Fruit fly (Drosophila melanogaster) S2 (cell line): Measurements from ENCODE around the gene Ldaf1.

Experiments
- CG8478 ChIP-seq: fragments of >200 bp; optimal IDR thresholded peaks from 2 replicates; lab custom pipeline; 2018
- CTCF ChIP-seq, 2 experiments: fragments of >200 bp; optimal IDR thresholded peaks; 2 replicates each; lab custom pipeline; 2018

Gene Ldaf1

DNA sequence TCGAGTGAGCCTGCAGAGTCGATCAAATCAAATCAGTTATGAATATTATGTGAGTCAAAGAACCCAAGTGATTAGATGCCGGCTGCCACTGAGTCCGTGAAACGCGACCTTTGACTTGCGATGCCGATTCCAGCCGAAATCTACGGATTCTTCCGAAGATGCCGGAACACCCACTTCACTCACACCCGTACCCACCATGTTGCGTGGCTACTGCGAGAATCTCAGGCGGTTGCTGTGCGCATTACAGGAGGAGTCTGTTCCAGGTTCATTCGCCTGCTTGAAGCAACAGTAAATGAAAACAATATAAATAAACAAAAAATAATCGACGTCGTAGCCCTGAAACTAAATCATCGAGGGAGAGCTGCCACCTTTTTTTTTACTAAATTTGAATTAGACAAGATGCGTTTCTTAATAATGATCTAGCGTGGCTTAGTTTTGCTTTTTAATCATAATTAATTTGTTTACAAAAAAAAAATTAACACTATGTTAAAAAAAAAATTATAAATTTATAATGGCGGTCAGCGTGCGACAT is at the start of gene Ldaf1:
Gene Ldaf1, minus strand, starts transcription at position 307 of the 532 bp plus-strand sequence.
- TF ChIP-seq CG8478, result no peak
- no peak for TF ChIP-seq CTCF (optimal IDR thresholded peaks at IDR 0.05; lab: Kevin White, UChicago)

DNA sequence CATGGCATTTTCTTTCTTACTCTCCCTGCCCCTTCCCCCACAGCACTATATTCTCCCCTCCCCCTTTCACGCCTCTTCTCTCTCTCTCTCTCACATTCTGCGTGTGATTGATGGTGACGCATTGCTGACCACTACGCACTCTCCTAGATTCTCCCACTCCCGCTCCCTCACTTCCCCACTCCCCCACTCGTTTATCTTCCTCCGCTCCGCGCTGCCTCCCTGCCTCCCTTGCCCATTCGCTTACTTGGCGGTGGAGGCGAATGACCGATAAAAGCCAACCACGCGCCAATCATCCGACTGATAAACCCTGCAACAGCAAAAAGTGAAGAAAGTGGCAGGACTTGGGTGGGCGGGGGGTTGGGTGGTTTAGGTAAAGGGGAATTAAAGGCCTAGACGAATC is 48.6 kb upstream of the Ldaf1 start:
- TF ChIP-seq CTCF (optimal IDR thresholded peaks at IDR 0.05; lab: Kevin White, UChicago) (no peak), CG8478 (no peak)

DNA sequence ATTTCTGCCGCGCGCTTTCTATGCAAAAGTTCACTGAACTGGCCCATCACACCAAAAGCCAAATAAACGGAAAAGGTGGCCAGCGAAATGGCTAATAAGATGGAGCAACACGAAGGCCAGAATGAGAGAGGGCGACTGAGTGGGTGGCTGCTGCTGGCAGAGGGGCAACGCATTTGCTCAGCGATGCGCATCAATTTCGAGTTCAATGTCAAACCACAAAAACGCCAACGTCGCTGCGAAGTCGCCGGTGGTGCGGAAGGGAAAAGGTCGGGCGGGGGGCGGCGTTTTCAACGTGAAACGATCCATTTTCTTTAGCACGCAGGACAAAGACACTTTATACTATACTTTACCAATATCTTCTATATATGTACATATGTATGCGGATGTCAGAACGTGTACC is 47.9 kb upstream of the Ldaf1 start:
- no peak for TF ChIP-seq CTCF (optimal IDR thresholded peaks at IDR 0.05; lab: Kevin White, UChicago)
- no peak for TF ChIP-seq CG8478

DNA sequence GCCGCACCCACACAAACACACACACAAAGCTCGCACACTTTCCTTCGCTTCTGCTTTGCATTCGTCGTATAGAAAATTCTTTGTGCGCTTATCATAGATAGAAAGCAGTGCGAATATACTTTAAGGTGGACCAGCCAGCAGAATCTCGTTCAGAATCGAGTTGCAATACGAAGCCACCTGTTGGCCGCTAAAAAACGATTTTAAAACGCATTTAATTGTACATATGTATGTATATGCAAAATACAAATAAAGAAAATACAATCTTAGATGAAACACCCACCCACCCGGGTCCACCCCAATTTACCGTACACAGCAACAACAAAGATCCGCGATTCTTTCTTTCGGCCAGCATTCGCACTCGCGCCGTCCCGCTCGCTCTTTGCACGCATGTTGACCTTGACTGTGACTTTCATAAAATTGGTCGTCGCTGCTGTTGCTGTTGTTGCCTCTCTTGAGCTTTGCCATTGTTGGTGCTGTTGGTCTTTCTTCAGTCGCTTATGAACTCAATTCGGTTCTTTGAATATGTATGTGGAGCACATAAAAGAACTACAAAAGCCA is 46.9 kb upstream of the Ldaf1 start:
- TF ChIP-seq CTCF (optimal IDR thresholded peaks at IDR 0.05; lab: Kevin White, UChicago), result no peak
- no peak for TF ChIP-seq CG8478

DNA sequence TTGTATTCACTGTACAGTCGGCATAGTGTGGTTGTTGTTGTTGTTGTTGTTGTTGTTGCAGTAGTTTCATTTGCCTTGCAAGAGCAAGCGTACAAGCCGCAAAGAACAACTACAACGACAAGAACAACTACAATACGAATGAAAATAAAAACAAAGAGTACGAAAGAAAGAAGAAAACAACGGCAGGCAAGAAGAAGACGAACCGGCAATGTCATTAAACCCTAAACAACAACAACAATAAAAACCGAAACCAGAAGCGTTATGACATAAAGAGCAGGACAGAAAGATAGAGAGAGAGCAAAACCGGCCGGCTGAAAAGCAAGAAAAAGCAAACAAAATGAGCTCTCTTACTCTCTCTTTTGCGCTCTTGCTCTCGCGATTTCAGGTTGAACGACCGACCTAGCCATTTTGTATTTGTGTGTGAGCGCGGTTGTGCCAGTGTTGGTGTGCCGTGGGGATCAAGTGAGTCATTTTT is 46.2 kb upstream of the Ldaf1 start:
- TF ChIP-seq CG8478 (no peak), CTCF (optimal IDR thresholded peaks at IDR 0.05; lab: Kevin White, UChicago) (no peak)

DNA sequence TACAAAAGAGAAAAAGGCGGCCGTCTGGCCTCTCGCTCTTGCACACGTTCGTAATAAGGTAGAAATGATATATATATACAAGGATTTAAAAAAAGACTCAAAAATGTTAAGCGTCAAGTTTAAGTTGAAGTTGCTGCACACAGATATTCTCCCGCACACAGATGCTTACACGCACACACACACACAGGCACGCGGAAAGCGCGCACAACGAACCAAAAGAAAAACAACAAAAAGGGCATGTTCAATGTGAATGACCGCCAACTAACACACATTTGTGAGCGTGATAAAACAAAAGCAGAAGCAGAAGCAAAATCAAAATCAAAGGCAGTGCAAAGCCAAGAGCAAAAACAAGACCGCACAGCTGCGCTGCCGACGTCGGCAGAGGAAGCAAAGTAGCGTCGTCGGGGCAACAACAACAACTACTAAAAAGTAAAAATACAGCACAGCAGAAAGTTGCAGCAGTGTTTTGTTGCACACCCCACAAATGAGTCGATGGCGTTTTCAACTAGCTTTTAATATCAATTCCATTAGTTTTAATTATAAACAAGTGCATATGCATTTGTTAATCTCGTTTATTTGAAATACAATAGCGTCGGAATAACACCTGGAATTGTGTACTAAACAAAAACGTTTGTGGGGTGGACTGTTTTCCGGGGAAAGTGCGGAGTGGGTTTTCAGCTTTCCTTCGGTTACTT is 45.6 kb upstream of the Ldaf1 start:
- TF ChIP-seq CG8478, result no peak
- TF ChIP-seq CTCF (optimal IDR thresholded peaks at IDR 0.05; lab: Kevin White, UChicago), result no peak

DNA sequence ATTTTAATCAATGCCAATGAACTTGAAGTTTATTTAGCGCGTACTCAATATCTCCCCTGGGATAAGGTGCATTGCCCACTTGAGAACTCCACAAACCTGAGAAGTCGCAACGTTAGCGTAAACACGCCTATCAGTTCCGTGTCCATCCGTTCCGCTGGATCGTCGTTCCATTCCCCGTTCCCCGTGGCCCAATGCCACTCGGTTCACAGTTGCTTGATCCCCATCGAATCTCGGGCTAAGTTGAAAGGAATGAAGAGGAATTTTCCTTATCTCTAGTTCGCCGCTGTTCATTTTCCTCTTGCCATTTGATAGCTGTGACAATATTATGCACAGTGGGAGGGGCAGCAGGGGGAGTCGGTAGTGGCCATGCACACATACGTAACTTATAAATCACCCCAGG is 43.5 kb upstream of the Ldaf1 start:
- no peak for TF ChIP-seq CG8478
- no peak for TF ChIP-seq CTCF (optimal IDR thresholded peaks at IDR 0.05; lab: Kevin White, UChicago)

DNA sequence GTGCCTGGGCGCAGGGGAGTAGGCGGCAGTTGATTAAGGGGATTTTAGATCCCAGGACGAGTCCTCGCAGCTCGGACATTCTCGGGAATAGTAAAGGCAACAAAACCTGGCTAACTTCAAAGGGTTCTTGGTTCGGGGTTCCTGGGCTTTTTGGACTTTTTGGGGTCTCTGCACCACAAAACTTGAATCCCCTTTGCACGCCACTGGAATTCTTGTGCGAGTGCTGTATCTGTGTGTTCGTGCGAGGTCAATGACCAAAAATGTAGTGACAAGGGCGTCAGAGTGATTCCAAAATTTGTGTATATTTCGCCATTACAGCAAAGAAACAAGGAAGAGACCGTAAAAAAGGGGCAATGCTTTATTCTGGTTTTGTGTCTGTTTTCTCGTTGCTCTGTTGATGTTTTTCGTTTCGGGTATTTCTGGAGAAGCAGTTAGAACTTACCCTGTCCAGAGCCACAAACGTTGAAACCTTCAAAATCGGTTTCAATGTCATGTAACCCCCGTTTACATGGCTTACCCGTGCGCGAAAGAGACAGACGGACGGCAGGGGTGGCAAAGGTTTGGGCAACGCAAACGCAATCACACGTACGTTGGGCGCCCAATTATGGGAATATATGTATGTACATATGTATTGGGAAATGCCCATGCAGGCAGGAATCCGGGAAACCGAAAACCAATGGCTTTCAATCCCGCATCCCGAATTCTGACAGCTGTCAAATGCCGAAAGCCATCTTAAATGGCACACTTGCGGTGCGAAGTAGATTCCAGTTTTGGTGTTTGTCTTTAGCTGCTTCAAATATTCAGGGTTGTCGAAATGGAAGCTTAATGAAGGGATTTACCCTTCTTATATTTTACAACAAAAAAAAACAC is 42.8 kb upstream of the Ldaf1 start:
- TF ChIP-seq CTCF (optimal IDR thresholded peaks at IDR 0.05; lab: Kevin White, UChicago) (no peak), CG8478 (no peak)

DNA sequence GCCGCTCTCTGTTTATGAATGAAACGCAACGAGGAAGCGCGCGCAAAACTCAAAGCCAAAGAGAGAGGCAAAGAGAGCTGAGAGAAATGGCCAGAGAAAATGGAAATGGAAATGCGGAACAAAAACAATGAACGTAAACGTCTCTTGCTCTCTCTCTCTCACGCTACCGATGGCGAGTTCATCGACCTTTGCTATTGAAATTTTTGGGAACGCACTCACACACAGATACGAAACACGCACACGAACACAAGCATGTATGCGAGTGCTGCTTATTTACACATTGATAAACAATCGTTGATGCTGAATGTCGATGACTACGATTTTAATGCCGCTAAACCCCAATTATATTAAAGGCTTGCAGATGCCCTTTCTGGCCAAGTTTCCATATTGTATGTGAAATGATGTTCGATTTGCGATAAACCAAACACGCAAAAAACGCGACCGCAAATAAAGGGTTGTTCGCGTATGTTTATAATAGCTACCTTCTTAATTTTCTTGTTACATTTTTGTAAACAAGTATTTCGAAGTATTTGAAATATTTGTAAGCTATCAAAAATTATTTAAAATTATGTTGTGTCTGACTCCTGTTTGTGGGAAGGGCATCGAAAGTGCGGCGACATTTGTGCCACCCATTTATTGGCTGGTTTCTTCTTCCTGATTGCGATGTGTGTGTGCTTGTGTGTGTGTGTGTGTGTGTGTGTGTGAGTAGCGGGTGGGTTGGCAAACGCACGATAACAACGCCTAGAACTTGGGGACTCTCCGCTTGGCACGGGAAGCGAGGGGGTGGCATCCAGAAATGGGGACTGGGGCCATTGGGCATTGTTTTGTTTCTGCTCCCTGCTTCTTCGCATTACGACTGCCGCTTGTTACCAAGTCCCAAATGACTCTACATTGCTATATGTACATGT is 41.9 kb upstream of the Ldaf1 start:
- no peak for TF ChIP-seq CG8478
- no peak for TF ChIP-seq CTCF (optimal IDR thresholded peaks at IDR 0.05; lab: Kevin White, UChicago)

DNA sequence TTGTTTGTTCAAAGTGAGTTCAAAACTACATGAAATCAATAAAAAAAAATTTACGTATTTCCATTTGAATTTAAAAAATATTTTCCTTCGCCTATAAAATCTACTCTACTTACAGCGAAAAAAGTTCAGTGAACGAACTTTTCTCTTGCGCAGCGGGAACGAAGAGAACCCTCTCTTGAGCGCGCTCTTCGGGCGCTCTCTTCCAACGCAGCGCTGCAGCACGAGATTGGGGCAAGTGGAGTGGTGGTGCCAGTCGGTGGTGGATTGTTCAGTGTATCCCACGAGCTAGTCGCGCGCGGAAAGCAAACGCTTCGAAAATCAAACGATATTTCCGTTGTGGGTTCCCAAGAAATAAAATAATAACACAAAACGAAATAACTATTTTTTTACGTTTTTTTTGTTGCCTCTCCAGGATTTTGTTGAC is 40.0 kb upstream of the Ldaf1 start, which contains the start of gene Hr4:
Gene Hr4, plus strand, starts transcription at position 272 of the 424 bp plus-strand sequence.
- TF ChIP-seq CTCF (optimal IDR thresholded peaks at IDR 0.05; lab: Kevin White, UChicago) (no peak), CG8478 (no peak)

DNA sequence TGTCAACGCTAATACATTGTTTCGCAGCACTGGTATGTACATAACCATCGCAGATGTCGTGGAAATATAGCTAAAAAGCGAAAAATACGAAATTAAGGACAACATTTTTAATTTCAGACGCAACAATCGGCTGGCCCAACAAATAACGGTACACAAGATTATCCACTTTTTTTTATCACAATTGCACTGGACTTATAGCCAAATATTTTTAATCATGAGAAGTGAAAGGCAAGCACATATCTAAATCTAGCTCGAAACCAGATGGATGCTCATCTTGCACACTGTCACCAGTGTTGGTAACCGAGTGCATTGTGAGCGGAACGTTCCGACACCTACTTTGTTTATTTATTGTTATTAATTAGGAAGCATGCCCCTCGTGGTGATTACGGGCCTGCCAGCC is 38.3 kb upstream of the Ldaf1 start, which contains the start of the genes CG3857 and CG3587:
Gene CG3857, minus strand, starts transcription at position 21 of the 400 bp plus-strand sequence.
Gene CG3587, plus strand, starts transcription at position 288 of the 400 bp plus-strand sequence.
- TF ChIP-seq CG8478 (no peak), CTCF (optimal IDR thresholded peaks at IDR 0.05; lab: Kevin White, UChicago) (peak in 1 of 2 experiments; percentile 38)

DNA sequence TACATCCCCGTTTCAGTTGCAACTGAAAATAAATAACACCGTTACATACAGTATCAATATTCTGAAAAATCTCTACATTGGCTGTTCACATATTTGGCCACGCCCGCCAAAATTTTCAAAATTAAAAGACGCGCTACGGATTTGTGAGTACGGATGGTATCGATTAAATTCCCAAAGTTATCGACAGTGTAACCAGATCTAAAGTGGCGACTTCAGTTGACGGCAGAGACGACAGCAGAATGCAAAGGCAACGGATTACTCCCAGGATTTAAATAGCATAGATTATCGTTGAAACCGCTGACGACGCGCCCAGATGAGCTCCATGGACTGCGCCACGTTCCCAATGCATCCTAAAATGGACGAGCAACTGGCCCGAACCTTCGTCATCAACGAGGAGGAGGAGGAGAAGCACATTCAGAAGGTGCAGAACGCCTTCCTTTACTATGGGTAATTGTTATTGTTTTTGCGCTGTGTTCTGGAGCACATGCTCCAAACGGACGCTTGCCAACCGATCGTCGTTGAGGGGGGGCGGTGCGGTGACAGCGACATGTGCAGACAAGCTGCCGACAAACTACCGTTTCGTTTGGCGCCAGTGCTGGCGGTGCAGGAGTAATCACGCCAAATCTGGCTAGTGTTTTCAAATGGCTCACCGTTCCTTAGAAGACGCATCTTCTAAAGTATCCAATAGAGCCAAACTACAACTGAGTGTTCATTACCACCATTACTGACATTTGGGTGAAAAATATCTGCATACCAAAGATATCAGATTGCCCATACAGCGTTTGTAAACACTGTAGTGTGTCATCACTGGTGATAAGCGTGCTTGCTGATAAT is 26.0 kb upstream of the Ldaf1 start, which contains the start of gene CG11596:
Gene CG11596, plus strand, starts transcription at position 211 of the 834 bp plus-strand sequence.
- TF ChIP-seq CTCF (optimal IDR thresholded peaks at IDR 0.05; lab: Kevin White, UChicago) (no peak), CG8478 (no peak)

DNA sequence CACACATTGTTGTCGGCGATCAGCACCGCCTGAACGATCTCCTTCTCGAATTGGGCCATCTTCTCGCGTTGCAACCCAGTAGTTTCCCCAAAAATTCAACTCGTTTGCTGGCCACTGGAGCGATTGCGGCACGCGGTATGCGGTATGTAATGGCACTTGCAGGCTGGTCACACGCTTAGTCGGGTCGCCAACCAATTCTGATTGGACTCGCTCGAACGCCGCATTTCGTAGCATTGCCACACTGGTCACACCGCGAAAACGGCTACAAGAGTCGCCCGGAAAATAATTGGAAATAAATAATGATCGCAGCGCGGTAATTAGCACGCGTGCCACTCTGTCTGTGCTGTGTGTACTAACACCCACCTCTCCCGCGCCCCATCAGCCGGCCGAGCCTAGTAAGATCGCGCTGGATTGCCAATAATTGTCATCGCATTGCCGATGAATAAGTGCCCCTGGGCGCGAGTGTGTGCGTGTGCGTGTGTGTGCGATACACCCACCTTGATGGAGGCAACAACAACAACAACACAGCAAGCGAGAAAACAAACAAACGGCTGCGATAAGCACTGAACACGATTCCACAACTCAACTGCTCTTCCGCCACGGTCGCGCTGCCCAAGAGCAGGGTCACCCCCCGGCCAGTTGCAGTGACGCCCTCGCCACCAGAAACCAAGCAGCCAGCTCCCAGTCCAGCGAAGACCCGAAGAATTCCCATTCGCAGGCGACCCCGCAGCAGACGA is 21.2 kb upstream of the Ldaf1 start, which contains the start of the genes eIF2Bepsilon and Ocrl:
Gene eIF2Bepsilon, minus strand, starts transcription at position 110 of the 737 bp plus-strand sequence.
Gene Ocrl, plus strand, starts transcription at position 217 of the 737 bp plus-strand sequence.
- TF ChIP-seq CTCF (optimal IDR thresholded peaks at IDR 0.05; lab: Kevin White, UChicago) (peak; percentile 46 to 53), CG8478 (no peak)
